Fruit fly (Drosophila melanogaster): ENCODE measurements around the gene CG32195.

Gene CG32195

DNA sequence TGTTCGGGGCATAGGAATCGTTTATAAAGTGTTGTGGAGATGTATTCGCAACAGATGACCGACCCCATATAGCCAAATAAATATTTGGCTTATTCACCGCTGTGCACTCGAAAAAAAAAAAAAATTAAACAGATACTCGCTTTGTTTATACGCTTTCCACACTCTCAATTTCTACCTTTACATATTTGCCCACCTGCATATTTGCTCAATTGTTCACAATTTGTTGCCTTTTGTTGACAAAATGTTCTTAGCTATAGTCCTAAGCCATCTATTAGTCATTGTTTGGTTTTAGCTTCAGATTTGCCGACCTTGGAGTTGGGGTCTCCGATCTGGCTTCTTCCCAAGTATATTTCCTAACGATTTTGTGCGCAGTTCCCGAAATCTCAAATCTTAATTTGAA lies 30.2 kb downstream of the CG32195 start:
- no peak for TF ChIP-seq CG32121 (GFP tag; IDR thresholded peaks at IDR 0.05)

DNA sequence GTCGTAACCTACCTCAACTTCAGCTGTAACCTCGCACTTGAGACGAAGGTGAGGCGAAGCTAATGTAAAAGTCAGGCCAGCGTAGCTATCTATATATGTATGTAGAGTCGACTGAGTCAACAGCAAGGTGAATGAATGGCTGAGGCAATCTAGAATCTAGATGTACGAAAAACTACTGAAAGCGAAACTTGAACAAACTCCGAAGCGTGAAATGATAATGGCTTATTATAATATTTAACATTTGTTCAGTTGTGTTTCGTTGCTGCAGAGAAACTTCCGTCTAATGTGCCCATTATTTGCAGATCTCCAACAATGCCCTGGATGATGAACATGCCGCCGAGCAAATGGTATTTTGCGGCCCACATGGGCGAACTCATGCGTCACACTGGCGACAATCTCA lies 31.9 kb downstream of the CG32195 start:
- no peak for TF ChIP-seq Ets98B (GFP tag; IDR thresholded peaks at IDR 0.05)
- no peak for TF ChIP-seq Pif1B (GFP tag; optimal IDR thresholded peaks at IDR 0.05)
- no peak for TF ChIP-seq EcR (GFP tag; optimal IDR thresholded peaks at IDR 0.05)
- no peak for TF ChIP-seq CG17806 (tag; optimal IDR thresholded peaks at IDR 0.05)
- TF ChIP-seq rn (GFP tag; IDR thresholded peaks at IDR 0.05): no peak
- TF ChIP-seq CG10348 (GFP tag; IDR thresholded peaks at IDR 0.05): no peak
- TF ChIP-seq CG12605 (GFP tag; IDR thresholded peaks at IDR 0.05): no peak
- no peak for TF ChIP-seq Pif1A (GFP tag; optimal IDR thresholded peaks at IDR 0.05)
- TF ChIP-seq CG8159 (tag; optimal IDR thresholded peaks at IDR 0.05): no peak
- no peak for TF ChIP-seq CG34367 (tag; optimal IDR thresholded peaks at IDR 0.05)
- TF ChIP-seq CG8301 (tag; optimal IDR thresholded peaks at IDR 0.05): no peak
- TF ChIP-seq CG32121 (GFP tag; IDR thresholded peaks at IDR 0.05): no peak
- TF ChIP-seq CG15710 (tag; optimal IDR thresholded peaks at IDR 0.05): no peak
- no peak for TF ChIP-seq Snoo (tag; optimal IDR thresholded peaks at IDR 0.05)
- no peak for TF ChIP-seq CG9948 (tag; optimal IDR thresholded peaks at IDR 0.05)
- TF ChIP-seq CG4496 (GFP tag; IDR thresholded peaks at IDR 0.05): no peak

DNA sequence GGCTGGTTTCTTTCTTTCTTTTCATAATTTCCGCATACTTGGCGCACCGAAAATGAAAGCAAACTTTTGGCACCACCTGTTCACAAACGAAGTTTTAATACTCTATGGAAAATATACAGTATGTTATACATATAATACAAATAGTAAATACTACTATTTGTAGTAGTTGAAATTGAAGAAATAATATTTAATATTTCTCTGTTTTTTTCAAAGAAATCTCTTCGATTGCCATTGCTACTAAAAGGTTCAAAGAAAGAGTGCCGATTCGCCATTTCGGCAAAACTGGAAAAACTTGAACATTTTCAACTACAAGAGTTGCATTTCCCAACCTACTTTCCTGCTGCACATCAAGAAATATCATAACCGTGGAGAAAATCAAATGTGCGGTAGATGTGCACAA lies 34.1 kb downstream of the CG32195 start:
- TF ChIP-seq CG34367 (tag; optimal IDR thresholded peaks at IDR 0.05) (no peak), CG10348 (GFP tag; IDR thresholded peaks at IDR 0.05) (no peak), D1 (tag; optimal IDR thresholded peaks at IDR 0.05) (no peak), CG32121 (GFP tag; IDR thresholded peaks at IDR 0.05) (peak; percentile 71), Pif1A (GFP tag; optimal IDR thresholded peaks at IDR 0.05) (peak; percentile 0), EcR (GFP tag; optimal IDR thresholded peaks at IDR 0.05) (no peak), CG15710 (tag; optimal IDR thresholded peaks at IDR 0.05) (no peak), rn (GFP tag; IDR thresholded peaks at IDR 0.05) (no peak), CG17806 (tag; optimal IDR thresholded peaks at IDR 0.05) (no peak), CG13204 (GFP tag; optimal IDR thresholded peaks at IDR 0.05) (no peak), CG12605 (GFP tag; IDR thresholded peaks at IDR 0.05) (no peak), CG14655 (GFP tag; optimal IDR thresholded peaks at IDR 0.05) (peak; percentile 3), fd96Ca (GFP tag; IDR thresholded peaks at IDR 0.05) (no peak), CG8159 (tag; optimal IDR thresholded peaks at IDR 0.05) (no peak), CG4496 (GFP tag; IDR thresholded peaks at IDR 0.05) (no peak), gl (tag; optimal IDR thresholded peaks at IDR 0.05) (no peak), CG9948 (tag; optimal IDR thresholded peaks at IDR 0.05) (no peak), CG8301 (tag; optimal IDR thresholded peaks at IDR 0.05) (peak; percentile 38), Ets98B (GFP tag; IDR thresholded peaks at IDR 0.05) (peak; percentile 39; the same call in 1 of the 2 replicates), Snoo (tag; optimal IDR thresholded peaks at IDR 0.05) (no peak), Pif1B (GFP tag; optimal IDR thresholded peaks at IDR 0.05) (no peak)

DNA sequence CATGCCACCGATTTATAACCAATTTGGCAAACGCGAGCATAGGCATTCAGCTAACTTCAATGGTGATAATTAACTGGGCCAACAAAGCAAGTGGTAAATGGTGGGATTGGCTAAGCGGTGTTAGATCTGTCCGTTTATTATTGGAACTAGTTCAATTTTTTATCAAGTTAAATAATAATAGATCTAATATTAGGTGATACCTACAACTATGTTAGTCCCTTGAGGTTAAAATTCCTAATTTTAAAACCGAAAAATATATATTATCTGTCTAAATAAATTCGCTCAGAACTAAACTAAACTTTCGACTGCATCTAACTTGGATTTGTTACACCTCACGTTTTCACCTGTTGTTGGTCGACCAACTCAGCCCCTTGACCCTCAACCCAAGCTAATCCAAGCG lies 34.8 kb downstream of the CG32195 start:
- TF ChIP-seq CG8159 (tag; optimal IDR thresholded peaks at IDR 0.05): no peak
- no peak for TF ChIP-seq CG17806 (tag; optimal IDR thresholded peaks at IDR 0.05)

DNA sequence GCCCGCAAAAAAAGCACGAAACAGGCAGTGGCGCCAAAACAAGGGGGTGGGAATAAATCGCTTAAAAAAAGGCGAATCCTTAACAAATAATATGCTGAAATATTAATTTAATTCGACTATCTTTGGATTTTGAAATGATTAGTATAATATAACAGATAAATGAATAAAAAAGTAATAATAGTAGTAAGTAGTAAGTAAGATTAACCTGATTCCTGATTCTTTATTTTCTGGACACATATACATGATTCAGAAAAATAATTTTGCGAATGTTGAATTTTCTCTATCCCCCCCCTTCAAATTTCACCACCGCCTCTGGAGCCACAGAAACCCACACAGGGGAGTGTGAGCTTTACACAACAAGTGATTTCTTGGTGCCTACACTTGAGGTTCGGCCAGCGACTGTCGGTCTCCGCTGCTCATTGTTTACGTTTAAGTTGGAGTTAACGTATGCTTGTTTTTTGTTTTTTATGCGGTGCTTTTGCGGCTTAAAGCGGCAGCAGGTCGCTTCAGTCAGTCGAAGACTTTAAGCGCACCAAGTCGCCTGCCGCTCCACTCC lies 35.7 kb downstream of the CG32195 start, which contains the start of gene CG7330:
Gene CG7330, plus strand, starts transcription at position 506 of the 556 bp plus-strand sequence.
- TF ChIP-seq EcR (GFP tag; optimal IDR thresholded peaks at IDR 0.05): no peak
- TF ChIP-seq Pif1B (GFP tag; optimal IDR thresholded peaks at IDR 0.05): peak; percentile 89
- peak; percentile 79 for TF ChIP-seq CG12605 (GFP tag; IDR thresholded peaks at IDR 0.05)
- peak; percentile 46 for TF ChIP-seq D1 (tag; optimal IDR thresholded peaks at IDR 0.05)
- TF ChIP-seq CG8301 (tag; optimal IDR thresholded peaks at IDR 0.05): peak; percentile 86
- TF ChIP-seq CG4496 (GFP tag; IDR thresholded peaks at IDR 0.05): peak; percentile 90
- TF ChIP-seq Snoo (tag; optimal IDR thresholded peaks at IDR 0.05): peak; percentile 96
- peak; percentile 60 for TF ChIP-seq CG34367 (tag; optimal IDR thresholded peaks at IDR 0.05)
- peak; percentile 96 for TF ChIP-seq CG32121 (GFP tag; IDR thresholded peaks at IDR 0.05)
- TF ChIP-seq gl (tag; optimal IDR thresholded peaks at IDR 0.05): peak; percentile 45
- TF ChIP-seq CG15710 (tag; optimal IDR thresholded peaks at IDR 0.05): peak; percentile 86
- peak; percentile 72 for TF ChIP-seq CG17806 (tag; optimal IDR thresholded peaks at IDR 0.05)
- peak; percentile 77 for TF ChIP-seq CG10348 (GFP tag; IDR thresholded peaks at IDR 0.05)
- TF ChIP-seq Pif1A (GFP tag; optimal IDR thresholded peaks at IDR 0.05): peak; percentile 81
- TF ChIP-seq CG14655 (GFP tag; optimal IDR thresholded peaks at IDR 0.05): peak; percentile 81
- TF ChIP-seq rn (GFP tag; IDR thresholded peaks at IDR 0.05): peak; percentile 82
- TF ChIP-seq CG9948 (tag; optimal IDR thresholded peaks at IDR 0.05): peak; percentile 79
- peak; percentile 57 for TF ChIP-seq CG13204 (GFP tag; optimal IDR thresholded peaks at IDR 0.05)
- peak; percentile 85; the same call in 2 of the 3 replicates for TF ChIP-seq fd96Ca (GFP tag; IDR thresholded peaks at IDR 0.05)
- TF ChIP-seq CG8159 (tag; optimal IDR thresholded peaks at IDR 0.05): peak; percentile 90
- peak; percentile 82 for TF ChIP-seq Ets98B (GFP tag; IDR thresholded peaks at IDR 0.05)

DNA sequence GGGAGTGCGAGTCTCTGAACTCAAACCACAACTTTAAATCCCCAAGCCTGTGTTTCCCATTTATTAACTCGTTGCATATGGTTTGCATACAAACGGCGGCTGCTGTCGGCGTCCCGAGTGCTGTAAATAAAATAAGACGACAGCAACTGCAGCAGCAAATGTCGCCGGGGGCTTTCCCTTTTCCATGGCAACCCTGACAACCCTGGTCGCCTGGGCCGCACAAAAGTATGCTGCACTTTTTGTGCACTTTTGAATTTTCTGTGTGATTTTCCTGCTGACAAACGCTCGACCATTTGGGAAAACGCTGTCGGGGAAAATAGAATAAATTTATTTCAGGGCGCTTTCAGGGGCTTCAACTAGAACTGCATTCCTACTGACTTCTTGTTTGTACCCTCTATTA lies 41.4 kb downstream of the CG32195 start:
- TF ChIP-seq CG8301 (tag; optimal IDR thresholded peaks at IDR 0.05) (no peak), CG4496 (GFP tag; IDR thresholded peaks at IDR 0.05) (peak; percentile 73), Snoo (tag; optimal IDR thresholded peaks at IDR 0.05) (no peak), CG8159 (tag; optimal IDR thresholded peaks at IDR 0.05) (no peak), CG10348 (GFP tag; IDR thresholded peaks at IDR 0.05) (no peak), CG12605 (GFP tag; IDR thresholded peaks at IDR 0.05) (no peak), CG15710 (tag; optimal IDR thresholded peaks at IDR 0.05) (no peak), rn (GFP tag; IDR thresholded peaks at IDR 0.05) (no peak), EcR (GFP tag; optimal IDR thresholded peaks at IDR 0.05) (no peak), CG17806 (tag; optimal IDR thresholded peaks at IDR 0.05) (no peak), CG34367 (tag; optimal IDR thresholded peaks at IDR 0.05) (no peak), Pif1A (GFP tag; optimal IDR thresholded peaks at IDR 0.05) (no peak), Ets98B (GFP tag; IDR thresholded peaks at IDR 0.05) (0 out of 2 replicates have a peak, but pooled peaks have one; percentile 28), CG14655 (GFP tag; optimal IDR thresholded peaks at IDR 0.05) (no peak), D1 (tag; optimal IDR thresholded peaks at IDR 0.05) (no peak), CG32121 (GFP tag; IDR thresholded peaks at IDR 0.05) (no peak), fd96Ca (GFP tag; IDR thresholded peaks at IDR 0.05) (0 out of 3 replicates have a peak, but pooled peaks have one; percentile 35), CG9948 (tag; optimal IDR thresholded peaks at IDR 0.05) (no peak), Pif1B (GFP tag; optimal IDR thresholded peaks at IDR 0.05) (no peak), CG13204 (GFP tag; optimal IDR thresholded peaks at IDR 0.05) (no peak), gl (tag; optimal IDR thresholded peaks at IDR 0.05) (no peak)

Measured in whole organism, pupa.